Fruit fly (Drosophila melanogaster): Measurements from ENCODE around the gene CG7910.

CG7910 gene

DNA sequence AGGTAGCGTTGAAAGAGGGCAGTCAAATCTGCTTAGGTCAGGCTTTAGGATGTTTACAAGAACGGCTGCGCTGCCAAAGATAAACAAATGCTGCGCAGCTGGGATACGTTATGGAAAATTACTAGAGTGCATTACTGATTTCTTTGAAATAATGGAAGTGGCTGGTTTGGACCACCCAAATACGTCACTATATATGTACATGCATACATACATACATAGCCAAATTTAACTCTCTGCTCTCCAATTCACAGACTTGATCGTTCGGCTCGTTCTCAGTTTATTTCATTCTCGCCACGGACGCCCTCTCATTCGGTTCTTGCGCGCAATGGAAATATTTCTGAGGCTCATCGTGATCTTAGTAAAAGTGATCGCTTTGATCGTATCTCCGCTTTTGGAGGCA, 6.8 kb downstream of the CG7910 start, which contains the start of gene CG7900:
CG7900 (plus strand) TSS at position 301 of the 400 bp plus-strand sequence.
- TF ChIP-seq Dif (GFP tag; optimal IDR thresholded peaks at IDR 0.05; ENCODE audit: partially characterized antibody) (peak; percentile 73), Jra (GFP tag; optimal IDR thresholded peaks at IDR 0.05) (peak; percentile 2), Vsx2 (GFP tag; optimal IDR thresholded peaks at IDR 0.05; ENCODE audit: partially characterized antibody) (peak; percentile 6), Hnf4 (GFP tag; optimal IDR thresholded peaks at IDR 0.05) (peak; percentile 3), dl (GFP tag; optimal IDR thresholded peaks at IDR 0.05; ENCODE audit: insufficient read depth in 1 of 2, partially characterized antibody in 2 of 2) (peak; percentile 17 to 27)

DNA sequence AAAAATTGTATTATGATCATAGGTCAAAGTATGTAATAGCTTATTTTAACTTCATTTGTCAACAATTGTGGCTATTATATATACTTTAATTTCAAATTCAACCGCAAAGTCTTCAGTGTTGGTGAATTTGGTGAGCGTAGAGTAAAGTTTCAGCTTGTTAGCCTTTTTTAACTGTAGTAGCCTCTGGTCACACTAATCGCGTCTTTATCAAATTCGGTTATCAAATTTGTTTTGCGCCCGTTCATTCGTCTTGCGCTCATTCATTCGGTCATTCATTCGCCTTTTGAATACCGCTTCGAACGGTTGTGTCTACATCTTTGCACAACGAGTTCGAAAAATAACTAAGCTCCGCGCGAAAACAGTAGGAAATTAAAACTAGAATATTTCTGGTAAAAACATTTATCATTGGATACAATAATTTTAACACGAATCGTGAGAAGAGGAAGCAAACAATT, 18.1 kb downstream of the CG7910 start, which contains the start of gene puc:
puc (plus strand) TSS at position 245 of the 455 bp plus-strand sequence.
- peak; percentile 22 for TF ChIP-seq Myc (optimal IDR thresholded peaks at IDR 0.05)
- peak; percentile 44 for TF ChIP-seq dsf (GFP tag; optimal IDR thresholded peaks at IDR 0.05; ENCODE audit: borderline replicate concordance)
- no peak for TF ChIP-seq Rel (GFP tag; optimal IDR thresholded peaks at IDR 0.05)
- TF ChIP-seq Rel (tag; optimal IDR thresholded peaks at IDR 0.05) = peak; percentile 46
- no peak for TF ChIP-seq pan (optimal IDR thresholded peaks at IDR 0.05)
- TF ChIP-seq Hr83 (GFP tag; optimal IDR thresholded peaks at IDR 0.05; ENCODE audit: poor library complexity, severe bottlenecking) = peak; percentile 89
- peak; percentile 20 for TF ChIP-seq sage (GFP tag; optimal IDR thresholded peaks at IDR 0.05)
- no peak for TF ChIP-seq Dfd (GFP tag; optimal IDR thresholded peaks at IDR 0.05)
- TF ChIP-seq OdsH (GFP tag; optimal IDR thresholded peaks at IDR 0.05) = peak; percentile 49
- TF ChIP-seq CrebA (GFP tag; optimal IDR thresholded peaks at IDR 0.05; ENCODE audit: borderline replicate concordance) = no peak
- no peak for TF ChIP-seq Mio (GFP tag; optimal IDR thresholded peaks at IDR 0.05)
- TF ChIP-seq GATAd (GFP tag; optimal IDR thresholded peaks at IDR 0.05) = no peak
- TF ChIP-seq Vsx2 (GFP tag; optimal IDR thresholded peaks at IDR 0.05; ENCODE audit: partially characterized antibody) = peak; percentile 92
- TF ChIP-seq rgr (GFP tag; optimal IDR thresholded peaks at IDR 0.05) = peak; percentile 61
- TF ChIP-seq Dif (GFP tag; optimal IDR thresholded peaks at IDR 0.05; ENCODE audit: partially characterized antibody) = peak; percentile 81
- no peak for TF ChIP-seq lola (GFP tag; optimal IDR thresholded peaks at IDR 0.05)
- no peak for TF ChIP-seq usp (GFP tag; optimal IDR thresholded peaks at IDR 0.05)
- TF ChIP-seq N (GFP tag; optimal IDR thresholded peaks at IDR 0.05) = no peak
- no peak for TF ChIP-seq CG32264 (GFP tag; optimal IDR thresholded peaks at IDR 0.05)
- TF ChIP-seq woc (GFP tag; optimal IDR thresholded peaks at IDR 0.05) = no peak
- peak; percentile 24 for TF ChIP-seq br (GFP tag; optimal IDR thresholded peaks at IDR 0.05)
- peak; percentile 22 to 55 for TF ChIP-seq foxo (GFP tag; optimal IDR thresholded peaks at IDR 0.05)
- no peak for TF ChIP-seq Hr78 (GFP tag; optimal IDR thresholded peaks at IDR 0.05)
- TF ChIP-seq Abd-B (GFP tag; optimal IDR thresholded peaks at IDR 0.05) = no peak
- TF ChIP-seq ey (GFP tag; optimal IDR thresholded peaks at IDR 0.05) = no peak
- TF ChIP-seq Sp1 (GFP tag; optimal IDR thresholded peaks at IDR 0.05) = peak; percentile 62
- TF ChIP-seq HLH106 (tag; optimal IDR thresholded peaks at IDR 0.05) = peak; percentile 16
- peak; percentile 35 for TF ChIP-seq Jra (GFP tag; optimal IDR thresholded peaks at IDR 0.05)
- peak; percentile 28 for TF ChIP-seq fru (GFP tag; optimal IDR thresholded peaks at IDR 0.05)
- TF ChIP-seq psq (GFP tag; optimal IDR thresholded peaks at IDR 0.05) = peak; percentile 93
- no peak for TF ChIP-seq jim (GFP tag; optimal IDR thresholded peaks at IDR 0.05)
- no peak for TF ChIP-seq CG9705 (GFP tag; optimal IDR thresholded peaks at IDR 0.05)
- peak; percentile 66 for TF ChIP-seq h (GFP tag; optimal IDR thresholded peaks at IDR 0.05)
- TF ChIP-seq brk (GFP tag; optimal IDR thresholded peaks at IDR 0.05) = peak; percentile 78
- peak; percentile 66 for TF ChIP-seq Hnf4 (GFP tag; optimal IDR thresholded peaks at IDR 0.05)
- TF ChIP-seq tai (GFP tag; optimal IDR thresholded peaks at IDR 0.05) = peak; percentile 26
- TF ChIP-seq dmrt93B (GFP tag; optimal IDR thresholded peaks at IDR 0.05) = no peak
- TF ChIP-seq sv (GFP tag; optimal IDR thresholded peaks at IDR 0.05) = peak; percentile 17
- peak; percentile 14 to 56 for TF ChIP-seq dl (GFP tag; optimal IDR thresholded peaks at IDR 0.05; ENCODE audit: insufficient read depth in 1 of 2, partially characterized antibody in 2 of 2)

Measured in whole organism, wandering third instar larva.